Worm (Caenorhabditis elegans) whole organism, late embryonic: Measurements from ENCODE around the gene molo-1.

Experiments used
- F13H6.1 ChIP-seq: sonication (generic microtip); optimal IDR thresholded peaks from 2 replicates; lab custom pipeline; 2016; ENCODE audit warnings: missing genetic modification characterization, missing compliant biosample characterization
- ama-1 ChIP-seq: fragments of 150-350 bp; optimal IDR thresholded peaks from 2 replicates; lab custom pipeline; 2014
- ceh-14 ChIP-seq: sonication (generic microtip); optimal IDR thresholded peaks from 2 replicates; lab custom pipeline; 2016; ENCODE audit warnings: missing genotype, missing genetic modification characterization, missing compliant biosample characterization
- ceh-9 ChIP-seq: sonication (generic microtip); optimal IDR thresholded peaks from 2 replicates; lab custom pipeline; 2016; ENCODE audit warnings: mild to moderate bottlenecking, missing genetic modification characterization, inconsistent platforms, missing compliant biosample characterization
- dmd-4 ChIP-seq: sonication (generic microtip); optimal IDR thresholded peaks from 2 replicates; lab custom pipeline; 2016; ENCODE audit warnings: borderline replicate concordance, missing genetic modification characterization, missing compliant biosample characterization
- ets-4 ChIP-seq: sonication (generic microtip); optimal IDR thresholded peaks from 2 replicates; lab custom pipeline; 2016; ENCODE audit warnings: missing genetic modification characterization, missing compliant biosample characterization
- lim-6 ChIP-seq: sonication (generic microtip); optimal IDR thresholded peaks from 2 replicates; lab custom pipeline; 2016; ENCODE audit warnings: missing genetic modification characterization, missing compliant biosample characterization
- nfya-1 ChIP-seq: sonication (generic microtip); optimal IDR thresholded peaks from 2 replicates; lab custom pipeline; 2017; ENCODE audit warnings: missing genetic modification characterization, mild to moderate bottlenecking, missing compliant biosample characterization, antibody characterized with exemption, moderate library complexity
- nhr-11 ChIP-seq: fragments of 150-350 bp; optimal IDR thresholded peaks from 2 replicates; lab custom pipeline; 2014; ENCODE audit warnings: missing biosample characterization, missing genetic modification characterization
- pha-4 ChIP-seq: fragments of 150-350 bp; optimal IDR thresholded peaks from 2 replicates; lab custom pipeline; 2018; ENCODE audit warnings: missing biosample characterization, missing genetic modification reagents, missing genetic modification characterization
- pqm-1 ChIP-seq: sonication (generic microtip); optimal IDR thresholded peaks from 2 replicates; lab custom pipeline; 2016; ENCODE audit warnings: missing genetic modification characterization, missing compliant biosample characterization
- sox-2 ChIP-seq: fragments of 200-800 bp; sonication (Bioruptor generic); IDR thresholded peaks from 2 replicates; pipeline ENCODE4 v1.3.6; 2022; ENCODE audit warnings: missing genetic modification reagents, missing genetic modification characterization, missing compliant biosample characterization

DNA sequence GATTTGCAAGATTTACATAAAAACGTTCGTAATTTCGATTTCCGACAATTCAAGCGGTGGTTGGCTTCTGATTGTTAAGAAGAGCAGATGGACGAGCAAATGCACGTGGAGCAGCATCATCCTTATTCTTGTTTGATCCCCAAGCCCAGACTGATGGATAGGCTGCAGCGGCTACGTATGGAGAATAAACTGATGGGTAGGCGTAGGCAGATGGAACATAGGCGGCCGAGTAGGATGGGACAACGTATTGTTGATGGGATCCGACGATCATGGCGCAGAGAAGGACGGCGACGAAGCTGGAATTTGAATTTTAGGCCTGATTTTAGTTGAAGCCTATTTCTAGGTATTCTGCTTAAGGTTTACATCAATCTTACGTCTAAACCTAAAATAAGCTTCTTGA is 5.5 kb upstream of the molo-1 start:
- TF ChIP-seq pha-4 (tag; lab: Kevin White, UChicago) (no peak), ceh-14 (tag; lab: Kevin White, UChicago) (no peak), F13H6.1 (tag; lab: Kevin White, UChicago) (no peak), dmd-4 (tag; lab: Kevin White, UChicago) (no peak), sox-2 (GFP tag; lab: Robert Waterston, UW) (no peak), ama-1 (lab: Kevin White, UChicago) (no peak), ets-4 (no peak), nhr-11 (no peak), pqm-1 (no peak), ceh-9 (tag; lab: Kevin White, UChicago) (no peak), nfya-1 (no peak), lim-6 (tag; lab: Kevin White, UChicago) (no peak)
